Worm (Caenorhabditis elegans) whole organism, L2 larva: ENCODE data around the gene clec-162.

ENCODE experiments used
- ama-1 ChIP-seq: fragments of 150-350 bp; optimal IDR thresholded peaks from 2 replicates; lab custom pipeline; 2018; ENCODE audit warnings: inconsistent platforms
- ceh-16 ChIP-seq: fragments of 150-350 bp; optimal IDR thresholded peaks from 2 replicates; lab custom pipeline; 2014; ENCODE audit warnings: missing biosample characterization, missing genetic modification characterization
- ceh-82 ChIP-seq: fragments of 150-350 bp; optimal IDR thresholded peaks from 2 replicates; lab custom pipeline; 2014; ENCODE audit warnings: missing biosample characterization, missing genetic modification characterization
- elt-3 ChIP-seq: sonication (generic microtip); optimal IDR thresholded peaks from 2 replicates; lab custom pipeline; 2017; ENCODE audit warnings: missing biosample characterization, missing genetic modification characterization
- lin-13 ChIP-seq: fragments of 150-350 bp; optimal IDR thresholded peaks from 2 replicates; lab custom pipeline; 2014; ENCODE audit warnings: missing biosample characterization, missing genetic modification reagents, missing genetic modification characterization
- nhr-11 ChIP-seq: fragments of 150-350 bp; optimal IDR thresholded peaks from 2 replicates; lab custom pipeline; 2014; ENCODE audit warnings: missing biosample characterization, missing genetic modification characterization
- skn-1 ChIP-seq: sonication (generic microtip); optimal IDR thresholded peaks from 2 replicates; lab custom pipeline; 2017; ENCODE audit warnings: missing biosample characterization, missing genetic modification characterization
- unc-55 ChIP-seq: fragments of 150-350 bp; sonication (generic microtip); optimal IDR thresholded peaks from 3 replicates; lab custom pipeline; 2014; ENCODE audit warnings: missing biosample characterization, missing genetic modification reagents, missing genetic modification characterization
- unc-62 ChIP-seq: fragments of 150-350 bp; optimal IDR thresholded peaks from 2 replicates; lab custom pipeline; 2014; ENCODE audit warnings: missing biosample characterization, missing genetic modification reagents, missing genetic modification characterization
- ztf-4 ChIP-seq: fragments of 150-350 bp; optimal IDR thresholded peaks from 2 replicates; lab custom pipeline; 2014; ENCODE audit warnings: missing biosample characterization, missing genetic modification characterization

DNA sequence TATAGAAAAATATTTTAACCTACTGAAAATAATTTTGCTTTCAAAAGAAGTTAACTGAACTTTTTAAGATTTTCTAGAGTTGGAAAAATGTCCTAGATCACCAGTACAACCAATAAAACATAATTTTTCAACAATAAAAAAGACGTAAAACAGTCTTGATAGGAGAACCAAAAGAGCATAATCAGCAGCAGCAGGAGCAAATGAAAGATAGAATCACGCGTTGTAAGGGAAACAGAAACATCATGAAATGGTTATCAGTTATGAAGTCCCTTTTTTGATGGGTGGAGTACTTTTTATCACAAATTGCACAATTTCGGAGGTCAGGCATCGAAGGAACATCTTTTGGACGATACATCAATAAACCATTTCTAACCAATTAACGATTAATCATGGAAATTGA, 3.0 kb downstream of the clec-162 start:
- TF ChIP-seq nhr-11 (tag; lab: Kevin White, UChicago) (no peak), ztf-4 (tag; lab: Kevin White, UChicago) (no peak), lin-13 (no peak), unc-55 (no peak), skn-1 (tag; lab: Kevin White, UChicago) (no peak), elt-3 (no peak), ceh-82 (tag; lab: Kevin White, UChicago) (no peak), ceh-16 (tag; lab: Kevin White, UChicago) (no peak), unc-62 (GFP tag; lab: Kevin White, UChicago) (no peak), ama-1 (lab: Kevin White, UChicago) (no peak)
